Worm (Caenorhabditis elegans): ENCODE measurements around the gene sri-54.

ce11 chrII:3096060-3096459 lies 41.6 kb downstream of the sri-54 start, which contains the start of gene srg-23:
- TF ChIP-seq aly-2 (tag; optimal IDR thresholded peaks at IDR 0.05) (no peak), nhr-11 (tag; optimal IDR thresholded peaks at IDR 0.05) (no peak)

All from whole organism, L1 larva.